Fruit fly (Drosophila melanogaster): Measurements from ENCODE around the gene Nepl13.

DNA sequence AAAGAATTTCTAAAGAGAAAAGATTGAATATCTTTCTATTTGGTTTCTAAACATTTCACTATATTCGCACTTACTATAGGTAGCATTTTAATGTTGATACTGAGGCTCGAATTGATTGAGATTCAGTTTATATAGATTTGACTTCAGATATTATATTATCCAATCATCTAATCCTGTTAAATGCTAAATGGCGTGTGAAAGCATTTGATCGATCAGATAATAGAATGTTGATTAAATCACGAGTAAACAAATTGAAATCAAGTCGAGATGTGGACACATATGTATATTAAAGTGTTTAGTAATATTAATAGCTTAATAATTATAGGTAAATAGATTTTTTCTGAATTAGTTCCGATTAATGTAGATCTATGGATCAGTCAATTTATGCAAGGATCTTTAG is 10.0 kb upstream of the Nepl13 start, which contains the start of gene CG43094:
- no peak for TF ChIP-seq ttk (optimal IDR thresholded peaks at IDR 0.05)
- no peak for TF ChIP-seq insv (optimal IDR thresholded peaks at IDR 0.05)
